Worm (Caenorhabditis elegans): ENCODE measurements around the gene srh-229.

DNA sequence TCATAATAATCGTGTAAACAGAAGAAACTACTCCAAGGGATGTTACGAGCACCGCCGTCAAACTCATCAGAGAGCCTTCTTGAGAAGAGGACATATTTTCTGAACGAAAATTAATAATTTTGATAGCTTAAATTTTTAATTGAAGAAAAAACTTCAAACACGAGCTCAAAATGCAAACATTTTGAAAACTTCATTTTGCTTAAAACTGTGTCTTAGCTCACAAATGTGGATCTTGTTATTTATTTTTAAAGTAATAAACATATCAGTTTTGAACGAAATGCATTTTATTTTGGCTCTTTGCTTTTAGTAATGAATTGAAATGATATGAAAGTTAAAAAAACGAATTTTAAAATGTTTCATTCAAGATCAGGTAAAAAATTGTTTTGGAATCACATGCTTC is 16.7 kb downstream of the srh-229 start, which contains the start of gene srbc-7:
- TF ChIP-seq unc-39 (tag; optimal IDR thresholded peaks at IDR 0.05), result no peak
- TF ChIP-seq ceh-16 (tag; optimal IDR thresholded peaks at IDR 0.05), result no peak
- TF ChIP-seq nhr-77 (tag; optimal IDR thresholded peaks at IDR 0.05), result no peak
- no peak for TF ChIP-seq ceh-9 (tag; optimal IDR thresholded peaks at IDR 0.05)
- TF ChIP-seq mml-1 (tag; optimal IDR thresholded peaks at IDR 0.05), result no peak
- TF ChIP-seq pha-4 (tag; optimal IDR thresholded peaks at IDR 0.05), result no peak
- TF ChIP-seq nhr-43 (tag; optimal IDR thresholded peaks at IDR 0.05; ENCODE audit: poor library complexity, severe bottlenecking), result no peak
- TF ChIP-seq fkh-10 (GFP tag; optimal IDR thresholded peaks at IDR 0.05), result no peak
- no peak for TF ChIP-seq ceh-82 (tag; optimal IDR thresholded peaks at IDR 0.05)
- no peak for TF ChIP-seq nhr-25 (tag; optimal IDR thresholded peaks at IDR 0.05)
- TF ChIP-seq lin-15B (tag; optimal IDR thresholded peaks at IDR 0.05), result no peak
- TF ChIP-seq elt-1 (tag; optimal IDR thresholded peaks at IDR 0.05), result no peak
- no peak for TF ChIP-seq jun-1 (tag; optimal IDR thresholded peaks at IDR 0.05)
